Fruit fly (Drosophila melanogaster): ENCODE results near the gene eIF5.
A peak's percentile ranks its signal among the peaks of the same experiment; 100 is the strongest.

eIF5 gene

DNA sequence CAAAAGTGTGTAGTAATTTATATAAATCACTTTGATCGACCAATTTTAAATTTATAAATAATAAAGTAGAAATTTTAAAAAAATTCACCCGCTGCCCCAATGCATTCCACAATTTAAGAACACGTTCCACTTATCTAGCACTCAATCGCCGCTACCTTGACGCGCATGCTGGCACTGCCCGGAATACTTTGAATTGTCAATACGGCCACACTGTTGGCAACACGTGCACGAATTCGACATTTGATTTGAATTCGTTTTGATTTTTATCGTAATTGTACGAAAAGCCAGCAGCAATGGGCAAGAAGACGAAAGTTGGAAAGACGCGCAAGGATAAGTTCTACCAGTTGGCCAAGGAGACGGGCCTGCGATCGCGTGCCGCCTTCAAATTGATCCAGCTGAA, 5.1 kb upstream of the eIF5 start, which contains the start of gene CG8939 (continued):
- TF ChIP-seq tgo (GFP tag; IDR thresholded peaks at IDR 0.05): no peak
- TF ChIP-seq CG14441 (GFP tag; IDR thresholded peaks at IDR 0.05): no peak
- no peak for TF ChIP-seq NfI (GFP tag; optimal IDR thresholded peaks at IDR 0.05)
- peak; percentile 81 for TF ChIP-seq E2f2 (GFP tag; IDR thresholded peaks at IDR 0.05)
- TF ChIP-seq CG9797 (GFP tag; optimal IDR thresholded peaks at IDR 0.05): peak; percentile 74
- no peak for TF ChIP-seq CG8388 (GFP tag; optimal IDR thresholded peaks at IDR 0.05)
- no peak for TF ChIP-seq CG33213 (GFP tag; optimal IDR thresholded peaks at IDR 0.05)
- TF ChIP-seq CG12299 (tag; optimal IDR thresholded peaks at IDR 0.05): no peak
- TF ChIP-seq CG4282 (GFP tag; optimal IDR thresholded peaks at IDR 0.05): no peak
- TF ChIP-seq CG43689 (GFP tag; IDR thresholded peaks at IDR 0.05): no peak
- no peak for TF ChIP-seq Adf1 (GFP tag; IDR thresholded peaks at IDR 0.05)
- no peak for TF ChIP-seq CG12071 (GFP tag; optimal IDR thresholded peaks at IDR 0.05)
- TF ChIP-seq wdn (GFP tag; IDR thresholded peaks at IDR 0.05): no peak
- 0 out of 3 replicates have a peak, but pooled peaks have one; percentile 16 for TF ChIP-seq knrl (GFP tag; IDR thresholded peaks at IDR 0.05; ENCODE audit: partially characterized antibody)
- TF ChIP-seq zf30C (GFP tag; optimal IDR thresholded peaks at IDR 0.05): no peak
- TF ChIP-seq CG15479 (GFP tag; optimal IDR thresholded peaks at IDR 0.05): no peak
- TF ChIP-seq CG17385 (GFP tag; optimal IDR thresholded peaks at IDR 0.05): no peak
- TF ChIP-seq CG10267 (tag; optimal IDR thresholded peaks at IDR 0.05): peak; percentile 13
- no peak for TF ChIP-seq CG10274 (GFP tag; optimal IDR thresholded peaks at IDR 0.05)
- TF ChIP-seq ranshi (GFP tag; IDR thresholded peaks at IDR 0.05): no peak
- no peak for TF ChIP-seq Dip2 (GFP tag; IDR thresholded peaks at IDR 0.05)
- TF ChIP-seq psq (GFP tag; optimal IDR thresholded peaks at IDR 0.05): no peak
- TF ChIP-seq ase (GFP tag; IDR thresholded peaks at IDR 0.05): no peak
- TF ChIP-seq lab (GFP tag; optimal IDR thresholded peaks at IDR 0.05): no peak
- no peak for TF ChIP-seq Nf-YC (tag; optimal IDR thresholded peaks at IDR 0.05)
- TF ChIP-seq CG16813 (GFP tag; IDR thresholded peaks at IDR 0.05; ENCODE audit: partially characterized antibody): no peak
- TF ChIP-seq en (GFP tag; optimal IDR thresholded peaks at IDR 0.05): no peak
- no peak for TF ChIP-seq CG6854 (GFP tag; optimal IDR thresholded peaks at IDR 0.05)
- TF ChIP-seq run (tag; optimal IDR thresholded peaks at IDR 0.05): no peak
- no peak for TF ChIP-seq Stat92E (GFP tag; optimal IDR thresholded peaks at IDR 0.05)
- TF ChIP-seq PHDP (tag; optimal IDR thresholded peaks at IDR 0.05): no peak
- TF ChIP-seq aop (GFP tag; IDR thresholded peaks at IDR 0.05): no peak
- no peak for TF ChIP-seq ewg (GFP tag; optimal IDR thresholded peaks at IDR 0.05)
- no peak for TF ChIP-seq NC2α (GFP tag; optimal IDR thresholded peaks at IDR 0.05)
- no peak for TF ChIP-seq mirr (GFP tag; optimal IDR thresholded peaks at IDR 0.05)
- no peak for TF ChIP-seq pum (GFP tag; optimal IDR thresholded peaks at IDR 0.05)
- TF ChIP-seq gfzf (GFP tag; optimal IDR thresholded peaks at IDR 0.05): peak; percentile 75
- no peak for TF ChIP-seq CG2129 (GFP tag; IDR thresholded peaks at IDR 0.05; ENCODE audit: partially characterized antibody)
- TF ChIP-seq gsb (GFP tag; IDR thresholded peaks at IDR 0.05): no peak
- TF ChIP-seq Opbp (GFP tag; IDR thresholded peaks at IDR 0.05; ENCODE audit: partially characterized antibody): 0 out of 3 replicates have a peak, but pooled peaks have one; percentile 21
- TF ChIP-seq Lpt (GFP tag; optimal IDR thresholded peaks at IDR 0.05): no peak
- TF ChIP-seq CG1602 (GFP tag; optimal IDR thresholded peaks at IDR 0.05): no peak
- TF ChIP-seq onecut (GFP tag; IDR thresholded peaks at IDR 0.05): no peak
- TF ChIP-seq mam (GFP tag; optimal IDR thresholded peaks at IDR 0.05): no peak
- TF ChIP-seq Pdp1 (GFP tag; optimal IDR thresholded peaks at IDR 0.05): no peak
- TF ChIP-seq CG4854 (GFP tag; optimal IDR thresholded peaks at IDR 0.05): no peak
- TF ChIP-seq YL-1 (GFP tag; optimal IDR thresholded peaks at IDR 0.05): peak; percentile 84
- peak; percentile 52; the same call in 2 of the 4 replicates for TF ChIP-seq Dll (GFP tag; IDR thresholded peaks at IDR 0.05; ENCODE audit: partially characterized antibody)
- TF ChIP-seq row (GFP tag; IDR thresholded peaks at IDR 0.05): peak; percentile 53; the same call in 1 of the 3 replicates
- TF ChIP-seq vfl (GFP tag; optimal IDR thresholded peaks at IDR 0.05): no peak
- peak; percentile 33; the same call in 1 of the 2 replicates for TF ChIP-seq CG13287 (GFP tag; IDR thresholded peaks at IDR 0.05; ENCODE audit: partially characterized antibody)

Measured in whole organism, embryonic.